Worm (Caenorhabditis elegans) whole organism, L3 larva: ENCODE results near the gene R155.5.
A peak's percentile ranks its signal among the peaks of the same experiment; 100 is the strongest.

Experiments
- R02D3.7 ChIP-seq: fragments of 150-350 bp; optimal IDR thresholded peaks from 2 replicates; lab custom pipeline; 2014; ENCODE audit warnings: missing biosample characterization, missing genetic modification characterization
- aly-2 ChIP-seq: fragments of 150-350 bp; optimal IDR thresholded peaks from 2 replicates; lab custom pipeline; 2014; ENCODE audit warnings: missing biosample characterization, missing genetic modification characterization
- ceh-16 ChIP-seq: sonication (generic microtip); optimal IDR thresholded peaks from 2 replicates; lab custom pipeline; 2017; ENCODE audit warnings: missing biosample characterization, missing genetic modification characterization
- ceh-28 ChIP-seq: fragments of 150-350 bp; optimal IDR thresholded peaks from 2 replicates; lab custom pipeline; 2014; ENCODE audit warnings: missing biosample characterization, missing genetic modification reagents, missing genetic modification characterization
- egl-27 ChIP-seq: sonication (generic microtip); optimal IDR thresholded peaks from 4 replicates; lab custom pipeline; 2017; ENCODE audit warnings: missing biosample characterization, missing genetic modification reagents, missing genetic modification characterization
- elt-2 ChIP-seq: sonication (generic microtip); optimal IDR thresholded peaks from 2 replicates; lab custom pipeline; 2016; ENCODE audit warnings: missing genetic modification reagents, mild to moderate bottlenecking, missing genetic modification characterization, missing compliant biosample characterization
- elt-3 ChIP-seq, 3 experiments: fragments of 150-350 bp in 1 of 3; sonication (generic microtip) in 2 of 3; optimal IDR thresholded peaks; 2 replicates in 2 of 3; 4 replicates in 1 of 3; lab custom pipeline; 2014 to 2017; ENCODE audit warnings: missing biosample characterization in 3 of 3, missing genetic modification characterization in 3 of 3
- eor-1 ChIP-seq, 2 experiments: fragments of 150-350 bp; optimal IDR thresholded peaks; 2 replicates each; lab custom pipeline; 2014 to 2018; ENCODE audit warnings: missing biosample characterization in 2 of 2, missing genetic modification characterization in 2 of 2
- fkh-10 ChIP-seq: sonication (generic microtip); optimal IDR thresholded peaks from 2 replicates; lab custom pipeline; 2017; ENCODE audit warnings: missing biosample characterization, missing genetic modification reagents, missing genetic modification characterization
- fkh-2 ChIP-seq: fragments of 150-350 bp; optimal IDR thresholded peaks from 2 replicates; lab custom pipeline; 2014; ENCODE audit warnings: missing biosample characterization, missing genetic modification reagents, missing genetic modification characterization
- hmg-11 ChIP-seq: sonication (generic microtip); optimal IDR thresholded peaks from 2 replicates; lab custom pipeline; 2016; ENCODE audit warnings: missing genetic modification characterization, missing compliant biosample characterization
- jun-1 ChIP-seq: fragments of 150-350 bp; optimal IDR thresholded peaks from 2 replicates; lab custom pipeline; 2014; ENCODE audit warnings: missing biosample characterization, missing genetic modification reagents, missing genetic modification characterization
- lin-15B ChIP-seq: fragments of 150-350 bp; optimal IDR thresholded peaks from 2 replicates; lab custom pipeline; 2014; ENCODE audit warnings: missing biosample characterization, missing genetic modification characterization
- lin-39 ChIP-seq: fragments of 150-350 bp; optimal IDR thresholded peaks from 2 replicates; lab custom pipeline; 2018; ENCODE audit warnings: missing biosample characterization, missing genetic modification reagents, missing genetic modification characterization
- lsy-12 ChIP-seq: sonication (generic microtip); optimal IDR thresholded peaks from 2 replicates; lab custom pipeline; 2016; ENCODE audit warnings: mild to moderate bottlenecking, missing genetic modification characterization, missing compliant biosample characterization
- mml-1 ChIP-seq: fragments of 150-350 bp; sonication (generic microtip); optimal IDR thresholded peaks from 3 replicates; lab custom pipeline; 2014; ENCODE audit warnings: missing biosample characterization, missing genetic modification characterization
- nhr-11 ChIP-seq: fragments of 150-350 bp; optimal IDR thresholded peaks from 2 replicates; lab custom pipeline; 2014; ENCODE audit warnings: missing biosample characterization, missing genetic modification characterization
- nhr-12 ChIP-seq: fragments of 150-350 bp; optimal IDR thresholded peaks from 2 replicates; lab custom pipeline; 2014; ENCODE audit warnings: missing biosample characterization, missing genetic modification characterization
- nhr-23 ChIP-seq: fragments of 150-350 bp; optimal IDR thresholded peaks from 2 replicates; lab custom pipeline; 2014; ENCODE audit warnings: missing biosample characterization, missing genetic modification reagents, missing genetic modification characterization
- nhr-237 ChIP-seq: fragments of 150-350 bp; optimal IDR thresholded peaks from 2 replicates; lab custom pipeline; 2014; ENCODE audit warnings: missing biosample characterization, missing genetic modification characterization
- nhr-25 ChIP-seq: sonication (generic microtip); optimal IDR thresholded peaks from 2 replicates; lab custom pipeline; 2017; ENCODE audit warnings: missing biosample characterization, missing genetic modification characterization
- nhr-43 ChIP-seq: sonication (generic microtip); optimal IDR thresholded peaks from 2 replicates; lab custom pipeline; 2016; ENCODE audit warnings: mild to moderate bottlenecking, missing genetic modification characterization, missing compliant biosample characterization; ENCODE audit not compliant: poor library complexity, severe bottlenecking
- nhr-67 ChIP-seq: fragments of 150-350 bp; optimal IDR thresholded peaks from 2 replicates; lab custom pipeline; 2014; ENCODE audit warnings: missing biosample characterization, missing genetic modification characterization
- nhr-76 ChIP-seq: fragments of 150-350 bp; sonication (generic microtip); optimal IDR thresholded peaks from 5 replicates; lab custom pipeline; 2014; ENCODE audit warnings: missing biosample characterization, missing genetic modification characterization
- nhr-77 ChIP-seq: fragments of 150-350 bp; optimal IDR thresholded peaks from 2 replicates; lab custom pipeline; 2014; ENCODE audit warnings: missing biosample characterization, missing genetic modification characterization
- pha-4 ChIP-seq: fragments of 150-350 bp; optimal IDR thresholded peaks from 2 replicates; lab custom pipeline; 2014; ENCODE audit warnings: missing biosample characterization, missing genetic modification reagents, missing genetic modification characterization
- skn-1 ChIP-seq: fragments of 150-350 bp; optimal IDR thresholded peaks from 2 replicates; lab custom pipeline; 2014; ENCODE audit warnings: missing biosample characterization, missing genetic modification characterization
- snpc-4 ChIP-seq: fragments of 150-350 bp; optimal IDR thresholded peaks from 2 replicates; lab custom pipeline; 2014; ENCODE audit warnings: missing biosample characterization, missing genetic modification characterization
- tbx-2 ChIP-seq: sonication (generic microtip); optimal IDR thresholded peaks from 2 replicates; lab custom pipeline; 2016; ENCODE audit warnings: mild to moderate bottlenecking, missing genetic modification characterization, missing compliant biosample characterization
- unc-62 ChIP-seq: fragments of 150-350 bp; sonication (generic microtip); optimal IDR thresholded peaks from 4 replicates; lab custom pipeline; 2014; ENCODE audit warnings: missing biosample characterization, missing genetic modification reagents, missing genetic modification characterization
- zag-1 ChIP-seq: fragments of 150-350 bp; optimal IDR thresholded peaks from 2 replicates; lab custom pipeline; 2014; ENCODE audit warnings: missing biosample characterization, missing genetic modification characterization

R155.5 gene

ce11 chrIII:1969802-1970201, 531 bp downstream of the R155.5 start, which contains the start of gene moa-1:
Gene moa-1 (minus strand): TSS chrIII:1969902.
- no peak for TF ChIP-seq fkh-2
- no peak for TF ChIP-seq nhr-43 (tag; lab: Kevin White, UChicago)
- no peak for TF ChIP-seq fkh-10 (GFP tag; lab: Kevin White, UChicago)
- no peak for TF ChIP-seq zag-1 (tag; lab: Kevin White, UChicago)
- TF ChIP-seq lin-15B: no peak
- no peak for TF ChIP-seq nhr-23 (tag; lab: Kevin White, UChicago)
- TF ChIP-seq mml-1 (tag; lab: Kevin White, UChicago): no peak
- no peak for TF ChIP-seq eor-1 (tag; optimal IDR thresholded peaks at IDR 0.05; lab: Kevin White, UChicago)
- TF ChIP-seq elt-3 (tag; optimal IDR thresholded peaks at IDR 0.05; lab: Kevin White, UChicago): no peak
- no peak for TF ChIP-seq nhr-11
- TF ChIP-seq elt-2 (tag; lab: Kevin White, UChicago): no peak
- TF ChIP-seq egl-27 (tag; lab: Kevin White, UChicago): no peak
- TF ChIP-seq nhr-12: no peak
- TF ChIP-seq nhr-76: no peak
- no peak for TF ChIP-seq jun-1 (tag; lab: Kevin White, UChicago)

- peak; percentile 76 for TF ChIP-seq ceh-28
These were observed 4.8 kb downstream of the R155.5 start for ce11 chrIII:1965580-1965979.

ce11 chrIII:1965161-1965560, 5.2 kb downstream of the R155.5 start:
- peak; percentile 91 for TF ChIP-seq ceh-28

- no peak for TF ChIP-seq nhr-43 (tag; lab: Kevin White, UChicago)
- no peak for TF ChIP-seq aly-2 (tag; lab: Kevin White, UChicago)
- no peak for TF ChIP-seq snpc-4
- no peak for TF ChIP-seq fkh-10 (GFP tag; lab: Kevin White, UChicago)
- no peak for TF ChIP-seq elt-2 (tag; lab: Kevin White, UChicago)
- no peak for TF ChIP-seq tbx-2 (tag; lab: Kevin White, UChicago)
- no peak for TF ChIP-seq ceh-16 (tag; lab: Kevin White, UChicago)
- no peak for TF ChIP-seq ceh-28
- TF ChIP-seq lin-39 (tag; lab: Kevin White, UChicago): no peak
These were observed 7.2 kb downstream of the R155.5 start for ce11 chrIII:1963128-1963527.

- TF ChIP-seq pha-4 (no peak), nhr-12 (no peak), nhr-11 (no peak), nhr-23 (tag; lab: Kevin White, UChicago) (peak; percentile 46), nhr-25 (tag; lab: Kevin White, UChicago) (no peak), nhr-237 (tag; lab: Kevin White, UChicago) (no peak), elt-2 (tag; lab: Kevin White, UChicago) (peak; percentile 41), lsy-12 (tag; lab: Kevin White, UChicago) (no peak), R02D3.7 (tag; lab: Kevin White, UChicago) (no peak)
These were observed 7.8 kb downstream of the R155.5 start for ce11 chrIII:1962552-1962951.

- TF ChIP-seq hmg-11 (tag; lab: Kevin White, UChicago) (peak; percentile 18), skn-1 (tag; lab: Kevin White, UChicago) (no peak)
These were observed 8.3 kb downstream of the R155.5 start, which contains the start of gene mboa-6 for ce11 chrIII:1961895-1962506. Gene mboa-6 (minus strand): TSS chrIII:1961945.

- TF ChIP-seq R02D3.7 (tag; lab: Kevin White, UChicago) (no peak), nhr-77 (no peak), nhr-67 (no peak), ceh-28 (peak; percentile 99), unc-62 (GFP tag; lab: Kevin White, UChicago) (no peak), nhr-76 (no peak), elt-3 (tag; optimal IDR thresholded peaks at IDR 0.05; lab: Kevin White, UChicago) (no peak)
These were observed 14.7 kb downstream of the R155.5 start for ce11 chrIII:1955520-1956095.
